Fruit fly (Drosophila melanogaster) S2 (cell line): ENCODE data around the gene HINT1.
A peak's percentile ranks its signal among the peaks of the same experiment; 100 is the strongest.

Experiments
- CG8478 ChIP-seq: fragments of >200 bp; optimal IDR thresholded peaks from 2 replicates; lab custom pipeline; 2018
- CTCF ChIP-seq, 2 experiments: fragments of >200 bp; optimal IDR thresholded peaks; 2 replicates each; lab custom pipeline; 2018

HINT1 gene

dm6 chr2L:2769476-2770185 is at the start of gene HINT1, which contains the start of gene colt:
TSS of gene HINT1 (plus strand) at chr2L:2770135.
TSS of gene colt (minus strand) at chr2L:2770069.
- TF ChIP-seq CTCF (optimal IDR thresholded peaks at IDR 0.05; lab: Kevin White, UChicago) (peak in 1 of 2 experiments; percentile 21), CG8478 (lab: Kevin White, UChicago) (no peak)

- no peak for TF ChIP-seq CTCF (optimal IDR thresholded peaks at IDR 0.05; lab: Kevin White, UChicago)
- TF ChIP-seq CG8478 (lab: Kevin White, UChicago): no peak
Measured at dm6 chr2L:2720368-2720767, 49.6 kb upstream of the HINT1 start.

dm6 chr2L:2721317-2721716 is 48.6 kb upstream of the HINT1 start:
- TF ChIP-seq CG8478 (lab: Kevin White, UChicago) (no peak), CTCF (optimal IDR thresholded peaks at IDR 0.05; lab: Kevin White, UChicago) (no peak)

- TF ChIP-seq CTCF (optimal IDR thresholded peaks at IDR 0.05; lab: Kevin White, UChicago) (no peak), CG8478 (lab: Kevin White, UChicago) (no peak)
Measured at dm6 chr2L:2723100-2723499, 46.8 kb upstream of the HINT1 start.

- TF ChIP-seq CG8478 (lab: Kevin White, UChicago): no peak
- TF ChIP-seq CTCF (optimal IDR thresholded peaks at IDR 0.05; lab: Kevin White, UChicago): peak in 1 of 2 experiments; percentile 22
Measured at dm6 chr2L:2724459-2724858, 45.5 kb upstream of the HINT1 start.

dm6 chr2L:2725374-2725773 is 44.6 kb upstream of the HINT1 start, which contains the start of gene CG31689:
TSS of gene CG31689 (plus strand) at chr2L:2725674.
- TF ChIP-seq CTCF (optimal IDR thresholded peaks at IDR 0.05; lab: Kevin White, UChicago) (no peak), CG8478 (lab: Kevin White, UChicago) (no peak)

dm6 chr2L:2727364-2727763 is 42.6 kb upstream of the HINT1 start:
- TF ChIP-seq CG8478 (lab: Kevin White, UChicago) (no peak), CTCF (optimal IDR thresholded peaks at IDR 0.05; lab: Kevin White, UChicago) (no peak)

- TF ChIP-seq CG8478 (lab: Kevin White, UChicago): no peak
- no peak for TF ChIP-seq CTCF (optimal IDR thresholded peaks at IDR 0.05; lab: Kevin White, UChicago)
Measured at dm6 chr2L:2727812-2728211, 42.1 kb upstream of the HINT1 start.

- no peak for TF ChIP-seq CTCF (optimal IDR thresholded peaks at IDR 0.05; lab: Kevin White, UChicago)
- no peak for TF ChIP-seq CG8478 (lab: Kevin White, UChicago)
Measured at dm6 chr2L:2728577-2728976, 41.4 kb upstream of the HINT1 start.

- TF ChIP-seq CG8478 (lab: Kevin White, UChicago) (no peak), CTCF (optimal IDR thresholded peaks at IDR 0.05; lab: Kevin White, UChicago) (no peak)
Measured at dm6 chr2L:2729882-2730281, 40.1 kb upstream of the HINT1 start.

dm6 chr2L:2730756-2731155 is 39.2 kb upstream of the HINT1 start:
- no peak for TF ChIP-seq CG8478 (lab: Kevin White, UChicago)
- TF ChIP-seq CTCF (optimal IDR thresholded peaks at IDR 0.05; lab: Kevin White, UChicago): no peak

dm6 chr2L:2731370-2732138 is 38.4 kb upstream of the HINT1 start:
- TF ChIP-seq CTCF (optimal IDR thresholded peaks at IDR 0.05; lab: Kevin White, UChicago): no peak
- TF ChIP-seq CG8478 (lab: Kevin White, UChicago): no peak

- TF ChIP-seq CTCF (optimal IDR thresholded peaks at IDR 0.05; lab: Kevin White, UChicago) (no peak), CG8478 (lab: Kevin White, UChicago) (no peak)
Measured at dm6 chr2L:2732139-2732830, 37.6 kb upstream of the HINT1 start.

- TF ChIP-seq CTCF (optimal IDR thresholded peaks at IDR 0.05; lab: Kevin White, UChicago): no peak
- no peak for TF ChIP-seq CG8478 (lab: Kevin White, UChicago)
Measured at dm6 chr2L:2734215-2734614, 35.7 kb upstream of the HINT1 start.

dm6 chr2L:2734946-2735345 is 35.0 kb upstream of the HINT1 start:
- TF ChIP-seq CG8478 (lab: Kevin White, UChicago) (no peak), CTCF (optimal IDR thresholded peaks at IDR 0.05; lab: Kevin White, UChicago) (no peak)
